Worm (Caenorhabditis elegans) whole organism, mixed stage, embryonic: ENCODE results near the gene srbc-83.

Source experiments
- bed-3 ChIP-seq: fragments of 200-800 bp; sonication (Bioruptor generic); optimal IDR thresholded peaks from 3 replicates; lab custom pipeline; 2018; ENCODE audit warnings: mild to moderate bottlenecking, missing genetic modification characterization, moderate library complexity, missing compliant biosample characterization
- ceh-43 ChIP-seq: fragments of 200-800 bp; sonication (Bioruptor generic); optimal IDR thresholded peaks from 2 replicates; lab custom pipeline; 2018; ENCODE audit warnings: mild to moderate bottlenecking, missing genetic modification characterization, moderate library complexity, missing compliant biosample characterization
- elt-1 ChIP-seq: sonication (generic microtip); optimal IDR thresholded peaks from 2 replicates; lab custom pipeline; 2017; ENCODE audit warnings: missing genetic modification characterization, mild to moderate bottlenecking, missing compliant biosample characterization, antibody characterized with exemption, moderate library complexity, borderline replicate concordance; ENCODE audit not compliant: insufficient read depth
- lin-13 ChIP-seq: fragments of 150-350 bp; optimal IDR thresholded peaks from 2 replicates; lab custom pipeline; 2014; ENCODE audit warnings: missing biosample characterization, missing genetic modification characterization
- lsy-2 ChIP-seq: fragments of 150-350 bp; optimal IDR thresholded peaks from 2 replicates; lab custom pipeline; 2014; ENCODE audit warnings: missing biosample characterization, missing genetic modification characterization
- mab-5 ChIP-seq: fragments of 150-350 bp; optimal IDR thresholded peaks from 2 replicates; lab custom pipeline; 2014; ENCODE audit warnings: missing biosample characterization, missing genetic modification characterization
- mep-1 ChIP-seq: fragments of 150-350 bp; optimal IDR thresholded peaks from 2 replicates; lab custom pipeline; 2017; ENCODE audit warnings: missing biosample characterization, missing genetic modification reagents, missing genetic modification characterization, inconsistent platforms
- nhr-12 ChIP-seq: fragments of 150-350 bp; optimal IDR thresholded peaks from 2 replicates; lab custom pipeline; 2014; ENCODE audit warnings: missing biosample characterization, missing genetic modification characterization
- nhr-237 ChIP-seq: fragments of 150-350 bp; optimal IDR thresholded peaks from 2 replicates; lab custom pipeline; 2014; ENCODE audit warnings: missing biosample characterization, missing genetic modification characterization
- pha-4 ChIP-seq: fragments of 150-350 bp; optimal IDR thresholded peaks from 2 replicates; lab custom pipeline; 2018; ENCODE audit warnings: missing biosample characterization, missing genetic modification reagents, missing genetic modification characterization
- snpc-4 ChIP-seq: fragments of 150-350 bp; optimal IDR thresholded peaks from 2 replicates; lab custom pipeline; 2014; ENCODE audit warnings: missing biosample characterization, missing genetic modification characterization
- unc-39 ChIP-seq: fragments of 150-350 bp; optimal IDR thresholded peaks from 2 replicates; lab custom pipeline; 2014; ENCODE audit warnings: missing biosample characterization, missing genetic modification characterization
- unc-62 ChIP-seq: fragments of 150-350 bp; optimal IDR thresholded peaks from 2 replicates; lab custom pipeline; 2014; ENCODE audit warnings: missing biosample characterization, missing genetic modification reagents, missing genetic modification characterization
- ztf-11 ChIP-seq: fragments of 150-350 bp; optimal IDR thresholded peaks from 2 replicates; lab custom pipeline; 2014; ENCODE audit warnings: missing biosample characterization, missing genetic modification characterization

DNA sequence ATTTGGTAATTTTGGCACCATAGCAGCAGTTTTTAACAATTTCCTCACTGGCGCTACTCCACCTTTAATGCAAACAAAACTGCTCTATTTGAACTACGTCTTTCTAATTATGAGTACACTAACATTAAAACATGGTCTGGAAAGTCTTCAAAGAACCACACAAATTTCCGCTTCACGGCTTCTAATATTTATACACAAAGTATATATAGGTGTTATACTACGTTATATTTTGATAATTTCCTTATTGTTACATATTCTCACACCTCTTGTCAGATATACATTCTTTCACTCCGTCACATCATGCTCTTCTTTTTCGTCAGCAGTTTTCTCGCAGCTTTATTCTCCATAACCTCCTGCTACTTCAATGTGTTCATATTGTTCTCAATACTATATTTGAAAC, 3.1 kb downstream of the srbc-83 start, which contains the start of gene srbc-82:
- TF ChIP-seq ztf-11 (tag; lab: Kevin White, UChicago), result no peak
- no peak for TF ChIP-seq mep-1 (tag; lab: Kevin White, UChicago)
- TF ChIP-seq unc-39 (tag; lab: Kevin White, UChicago), result no peak
- no peak for TF ChIP-seq pha-4 (tag; lab: Kevin White, UChicago)
- TF ChIP-seq elt-1 (tag; lab: Kevin White, UChicago), result no peak
- no peak for TF ChIP-seq unc-62 (GFP tag; lab: Kevin White, UChicago)
- no peak for TF ChIP-seq snpc-4
- TF ChIP-seq mab-5, result no peak
- TF ChIP-seq bed-3 (GFP tag; lab: Kevin White, UChicago), result no peak
- no peak for TF ChIP-seq lin-13
- no peak for TF ChIP-seq lsy-2
- no peak for TF ChIP-seq nhr-12 (tag; lab: Kevin White, UChicago)
- TF ChIP-seq nhr-237 (tag; lab: Kevin White, UChicago), result no peak
- TF ChIP-seq ceh-43 (GFP tag; lab: Kevin White, UChicago), result no peak
